Worm (Caenorhabditis elegans): ENCODE data around the gene F07E5.9.

DNA sequence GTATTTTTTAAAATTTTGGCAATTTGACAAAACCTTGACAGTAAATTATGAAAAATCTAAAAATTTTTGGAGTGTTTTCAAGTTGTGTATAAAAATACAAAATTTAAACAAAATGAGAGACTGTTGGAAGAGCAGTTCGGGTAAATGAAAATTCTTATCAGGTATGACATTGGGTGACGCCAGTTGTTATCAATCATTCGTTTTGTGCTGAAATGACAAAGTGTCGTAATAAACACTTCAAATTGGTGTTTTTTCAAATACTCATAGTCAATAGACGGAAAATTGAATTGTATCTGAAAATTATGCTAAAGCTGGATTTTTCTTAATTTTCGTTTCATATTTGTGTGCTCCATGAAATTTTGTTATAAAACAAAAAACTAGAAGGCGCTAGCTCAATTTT lies 42.4 kb upstream of the F07E5.9 start:
- no peak for TF ChIP-seq nhr-237 (tag; optimal IDR thresholded peaks at IDR 0.05)
- TF ChIP-seq mep-1 (tag; optimal IDR thresholded peaks at IDR 0.05), result no peak
- no peak for TF ChIP-seq zip-8 (tag; optimal IDR thresholded peaks at IDR 0.05)
- no peak for TF ChIP-seq lin-13 (tag; optimal IDR thresholded peaks at IDR 0.05)
- TF ChIP-seq ces-1 (GFP tag; optimal IDR thresholded peaks at IDR 0.05), result no peak
- no peak for TF ChIP-seq unc-62 (GFP tag; optimal IDR thresholded peaks at IDR 0.05)
- no peak for TF ChIP-seq ztf-11 (tag; optimal IDR thresholded peaks at IDR 0.05)
- no peak for TF ChIP-seq ceh-39 (tag; optimal IDR thresholded peaks at IDR 0.05)
- no peak for TF ChIP-seq pha-4 (tag; optimal IDR thresholded peaks at IDR 0.05)
- TF ChIP-seq nhr-12 (tag; optimal IDR thresholded peaks at IDR 0.05), result no peak
- TF ChIP-seq blmp-1 (tag; optimal IDR thresholded peaks at IDR 0.05), result no peak

Data from whole organism, mixed stage, embryonic.